Worm (Caenorhabditis elegans) whole organism, midembryonic: ENCODE data around the gene F40A3.7.

Experiments used
- T22C8.4 ChIP-seq: fragments of 200-800 bp; sonication (Bioruptor generic); IDR thresholded peaks from 2 replicates; pipeline ENCODE4 v1.3.6; 2022; ENCODE audit warnings: missing genetic modification characterization, missing compliant biosample characterization
- cog-1 ChIP-seq: sonication (generic microtip); optimal IDR thresholded peaks from 2 replicates; lab custom pipeline; 2016; ENCODE audit warnings: missing genetic modification characterization, missing compliant biosample characterization
- flt-1 ChIP-seq: fragments of 200-800 bp; sonication (Bioruptor generic); IDR thresholded peaks from 2 replicates; pipeline ENCODE4 v1.3.6; 2022; ENCODE audit warnings: missing genetic modification characterization, missing compliant biosample characterization
- klf-2 ChIP-seq: fragments of 200-800 bp; sonication (Bioruptor generic); conservative IDR thresholded peaks from 2 replicates; pipeline ENCODE4 v1.3.6; 2022; ENCODE audit warnings: missing genetic modification reagents, missing genetic modification characterization, missing compliant biosample characterization
- ref-1 ChIP-seq: fragments of 200-800 bp; sonication (Bioruptor generic); conservative IDR thresholded peaks from 2 replicates; pipeline ENCODE4 v1.3.6; 2022; ENCODE audit warnings: missing genetic modification reagents, missing genetic modification characterization, missing compliant biosample characterization
- ztf-23 ChIP-seq: fragments of 200-800 bp; sonication (Bioruptor generic); IDR thresholded peaks from 2 replicates; pipeline ENCODE4 v1.3.6; 2022; ENCODE audit warnings: missing genetic modification reagents, missing genetic modification characterization, missing compliant biosample characterization
- ztf-29 ChIP-seq: fragments of 200-800 bp; sonication (Bioruptor generic); IDR thresholded peaks from 2 replicates; pipeline ENCODE4 v1.3.6; 2022; ENCODE audit warnings: missing genetic modification reagents, missing genetic modification characterization, missing compliant biosample characterization

- TF ChIP-seq cog-1 (tag; lab: Kevin White, UChicago) (no peak), ztf-23 (GFP tag; lab: Robert Waterston, UW) (no peak), flt-1 (GFP tag; lab: Robert Waterston, UW) (no peak), ztf-29 (GFP tag; lab: Robert Waterston, UW) (no peak), klf-2 (GFP tag; lab: Robert Waterston, UW) (no peak), ref-1 (GFP tag; lab: Robert Waterston, UW) (no peak), T22C8.4 (GFP tag; lab: Robert Waterston, UW) (no peak)
These were observed 52.5 kb downstream of the F40A3.7 start, which contains the start of gene memo-1 for ce11 chrV:7847170-7847569.
